Worm (Caenorhabditis elegans) whole organism, L1 larva: ENCODE results near the gene twk-24.

Experiments used
- ces-1 ChIP-seq: fragments of 150-350 bp; optimal IDR thresholded peaks from 2 replicates; lab custom pipeline; 2014; ENCODE audit warnings: missing biosample characterization, missing genetic modification reagents, missing genetic modification characterization
- egl-27 ChIP-seq, 2 experiments: fragments of 150-350 bp in 1 of 2; sonication (generic microtip); optimal IDR thresholded peaks; 3 replicates each; lab custom pipeline; 2017 to 2018; ENCODE audit warnings: missing biosample characterization in 2 of 2, missing genetic modification characterization in 2 of 2, missing genetic modification reagents in 2 of 2
- elt-3 ChIP-seq, 6 experiments: fragments of 150-350 bp in 1 of 6; sonication (generic microtip); optimal IDR thresholded peaks; 2 replicates each; lab custom pipeline; 2017 to 2018; ENCODE audit warnings: missing biosample characterization in 6 of 6, missing genetic modification characterization in 6 of 6, inconsistent platforms in 1 of 6
- fkh-8 ChIP-seq: sonication (generic microtip); optimal IDR thresholded peaks from 2 replicates; lab custom pipeline; 2016; ENCODE audit warnings: mild to moderate bottlenecking, missing genetic modification characterization, missing compliant biosample characterization
- lir-3 ChIP-seq: sonication (generic microtip); optimal IDR thresholded peaks from 2 replicates; lab custom pipeline; 2016; ENCODE audit warnings: mild to moderate bottlenecking, missing genetic modification characterization, moderate library complexity, missing compliant biosample characterization; ENCODE audit not compliant: poor library complexity
- nhr-19 ChIP-seq: fragments of 200-800 bp; sonication (Bioruptor generic); conservative IDR thresholded peaks from 2 replicates; pipeline ENCODE4 v1.3.6; 2022; ENCODE audit warnings: missing genetic modification characterization, missing compliant biosample characterization
- nhr-237 ChIP-seq: fragments of 150-350 bp; optimal IDR thresholded peaks from 2 replicates; lab custom pipeline; 2014; ENCODE audit warnings: missing biosample characterization, missing genetic modification characterization
- nhr-28 ChIP-seq: fragments of 150-350 bp; optimal IDR thresholded peaks from 2 replicates; lab custom pipeline; 2014; ENCODE audit warnings: missing biosample characterization, missing genetic modification characterization
- pqm-1 ChIP-seq: sonication (generic microtip); optimal IDR thresholded peaks from 3 replicates; lab custom pipeline; 2017; ENCODE audit warnings: missing biosample characterization, missing genetic modification characterization
- tbx-2 ChIP-seq: sonication (generic microtip); optimal IDR thresholded peaks from 2 replicates; lab custom pipeline; 2016; ENCODE audit warnings: missing genetic modification characterization, missing compliant biosample characterization

- no peak for TF ChIP-seq tbx-2 (tag; lab: Kevin White, UChicago)
- no peak for TF ChIP-seq nhr-237 (tag; lab: Kevin White, UChicago)
- TF ChIP-seq nhr-19: no peak
- peak; percentile 13 for TF ChIP-seq fkh-8 (tag; lab: Kevin White, UChicago)
- no peak for TF ChIP-seq nhr-28
- no peak for TF ChIP-seq elt-3 (tag; optimal IDR thresholded peaks at IDR 0.05; lab: Kevin White, UChicago)
- no peak for TF ChIP-seq lir-3 (tag; lab: Kevin White, UChicago)
- TF ChIP-seq egl-27 (tag; optimal IDR thresholded peaks at IDR 0.05; lab: Kevin White, UChicago): no peak
- TF ChIP-seq pqm-1: no peak
- no peak for TF ChIP-seq ces-1 (GFP tag; lab: Kevin White, UChicago)
Observed at ce11 chrV:12258922-12259321, 10.2 kb downstream of the twk-24 start, which contains the start of gene ugt-56.
